Worm (Caenorhabditis elegans): ENCODE results near the gene rsp-6.

Gene rsp-6

ce11 chrIV:7822524-7822923, 31.5 kb upstream of the rsp-6 start, which contains the start of gene T14A8.2:
TSS of gene T14A8.2 (minus strand) at chrIV:7822624.
- TF ChIP-seq dmd-4 (tag; optimal IDR thresholded peaks at IDR 0.05; ENCODE audit: borderline replicate concordance): no peak
- no peak for TF ChIP-seq ceh-22 (tag; optimal IDR thresholded peaks at IDR 0.05)
- TF ChIP-seq nfya-1 (tag; optimal IDR thresholded peaks at IDR 0.05): no peak
- no peak for TF ChIP-seq T23F11.4 (GFP tag; optimal IDR thresholded peaks at IDR 0.05)
- TF ChIP-seq ceh-30 (tag; optimal IDR thresholded peaks at IDR 0.05): no peak
- TF ChIP-seq ceh-18 (tag; optimal IDR thresholded peaks at IDR 0.05): no peak
- TF ChIP-seq zip-5 (tag; optimal IDR thresholded peaks at IDR 0.05): no peak
- no peak for TF ChIP-seq fkh-6 (tag; optimal IDR thresholded peaks at IDR 0.05)
- TF ChIP-seq unc-55 (GFP tag; optimal IDR thresholded peaks at IDR 0.05): no peak
- TF ChIP-seq ceh-45 (GFP tag; IDR thresholded peaks at IDR 0.05): no peak
- no peak for TF ChIP-seq sox-2 (GFP tag; IDR thresholded peaks at IDR 0.05)
- TF ChIP-seq lim-6 (tag; optimal IDR thresholded peaks at IDR 0.05): no peak
- TF ChIP-seq pha-2 (tag; optimal IDR thresholded peaks at IDR 0.05): no peak
- TF ChIP-seq elt-4 (tag; optimal IDR thresholded peaks at IDR 0.05): no peak
- no peak for TF ChIP-seq ceh-31 (tag; optimal IDR thresholded peaks at IDR 0.05)
- no peak for TF ChIP-seq ceh-19 (GFP tag; optimal IDR thresholded peaks at IDR 0.05)
- TF ChIP-seq ref-2 (tag; optimal IDR thresholded peaks at IDR 0.05): no peak
- no peak for TF ChIP-seq unc-42 (tag; optimal IDR thresholded peaks at IDR 0.05)
- TF ChIP-seq unc-86 (tag; optimal IDR thresholded peaks at IDR 0.05): no peak

ce11 chrIV:7817852-7818251, 26.8 kb upstream of the rsp-6 start, which contains the start of gene ric-3:
TSS of gene ric-3 (plus strand) at chrIV:7818251.
- TF ChIP-seq lim-6 (tag; optimal IDR thresholded peaks at IDR 0.05): peak; percentile 30
- TF ChIP-seq elt-4 (tag; optimal IDR thresholded peaks at IDR 0.05): no peak
- no peak for TF ChIP-seq ahr-1 (tag; optimal IDR thresholded peaks at IDR 0.05)
- TF ChIP-seq unc-86 (tag; optimal IDR thresholded peaks at IDR 0.05): no peak
- TF ChIP-seq ets-4 (tag; optimal IDR thresholded peaks at IDR 0.05): no peak
- TF ChIP-seq hlh-30 (tag; optimal IDR thresholded peaks at IDR 0.05; ENCODE audit: insufficient read depth): no peak
- no peak for TF ChIP-seq ama-1 (optimal IDR thresholded peaks at IDR 0.05)
- peak; percentile 84 for TF ChIP-seq ceh-48 (tag; optimal IDR thresholded peaks at IDR 0.05)
- no peak for TF ChIP-seq fkh-6 (tag; optimal IDR thresholded peaks at IDR 0.05)
- no peak for TF ChIP-seq pha-2 (tag; optimal IDR thresholded peaks at IDR 0.05)
- TF ChIP-seq syd-9 (tag; optimal IDR thresholded peaks at IDR 0.05): no peak
- no peak for TF ChIP-seq lin-11 (tag; optimal IDR thresholded peaks at IDR 0.05)
- no peak for TF ChIP-seq ceh-24 (tag; optimal IDR thresholded peaks at IDR 0.05)
- TF ChIP-seq nhr-11 (tag; optimal IDR thresholded peaks at IDR 0.05): no peak
- TF ChIP-seq unc-55 (GFP tag; optimal IDR thresholded peaks at IDR 0.05): peak; percentile 80
- no peak for TF ChIP-seq ceh-22 (tag; optimal IDR thresholded peaks at IDR 0.05)
- TF ChIP-seq madf-2 (tag; optimal IDR thresholded peaks at IDR 0.05): no peak
- no peak for TF ChIP-seq gmeb-2 (tag; optimal IDR thresholded peaks at IDR 0.05)
- TF ChIP-seq mec-3 (tag; optimal IDR thresholded peaks at IDR 0.05; ENCODE audit: borderline replicate concordance): no peak
- no peak for TF ChIP-seq ceh-30 (tag; optimal IDR thresholded peaks at IDR 0.05)
- no peak for TF ChIP-seq F13H6.1 (tag; optimal IDR thresholded peaks at IDR 0.05)
- TF ChIP-seq Y22D7AL.16 (tag; optimal IDR thresholded peaks at IDR 0.05): no peak
- TF ChIP-seq sdc-2 (tag; optimal IDR thresholded peaks at IDR 0.05): no peak
- TF ChIP-seq hlh-8 (tag; optimal IDR thresholded peaks at IDR 0.05): peak; percentile 73
- peak; percentile 74 for TF ChIP-seq unc-42 (tag; optimal IDR thresholded peaks at IDR 0.05)
- TF ChIP-seq zip-5 (tag; optimal IDR thresholded peaks at IDR 0.05): no peak
- TF ChIP-seq K09A11.1 (tag; optimal IDR thresholded peaks at IDR 0.05; ENCODE audit: insufficient read depth): no peak
- TF ChIP-seq ceh-6 (GFP tag; optimal IDR thresholded peaks at IDR 0.05): no peak
- no peak for TF ChIP-seq odd-2 (tag; optimal IDR thresholded peaks at IDR 0.05)
- no peak for TF ChIP-seq unc-3 (GFP tag; conservative IDR thresholded peaks at IDR 0.05)
- TF ChIP-seq unc-3 (tag; optimal IDR thresholded peaks at IDR 0.05): no peak
- TF ChIP-seq ceh-19 (GFP tag; optimal IDR thresholded peaks at IDR 0.05): peak; percentile 18
- TF ChIP-seq nhr-232 (tag; optimal IDR thresholded peaks at IDR 0.05): no peak
- no peak for TF ChIP-seq pqm-1 (tag; optimal IDR thresholded peaks at IDR 0.05)
- TF ChIP-seq tbx-2 (tag; optimal IDR thresholded peaks at IDR 0.05): peak; percentile 38
- TF ChIP-seq ceh-2 (tag; optimal IDR thresholded peaks at IDR 0.05): no peak
- peak; percentile 46 for TF ChIP-seq ceh-18 (tag; optimal IDR thresholded peaks at IDR 0.05)
- no peak for TF ChIP-seq che-1 (tag; optimal IDR thresholded peaks at IDR 0.05)
- TF ChIP-seq pros-1 (tag; optimal IDR thresholded peaks at IDR 0.05): peak; percentile 11
- TF ChIP-seq nfya-1 (tag; optimal IDR thresholded peaks at IDR 0.05): peak; percentile 78
- TF ChIP-seq ceh-9 (tag; optimal IDR thresholded peaks at IDR 0.05): no peak
- no peak for TF ChIP-seq ztf-16 (tag; optimal IDR thresholded peaks at IDR 0.05)
- TF ChIP-seq pha-4 (tag; optimal IDR thresholded peaks at IDR 0.05): no peak
- TF ChIP-seq ceh-14 (tag; optimal IDR thresholded peaks at IDR 0.05): no peak
- no peak for TF ChIP-seq sox-2 (GFP tag; IDR thresholded peaks at IDR 0.05)
- TF ChIP-seq ttx-3 (tag; optimal IDR thresholded peaks at IDR 0.05): no peak
